Worm (Caenorhabditis elegans): ENCODE data around the gene K08D10.10.

DNA sequence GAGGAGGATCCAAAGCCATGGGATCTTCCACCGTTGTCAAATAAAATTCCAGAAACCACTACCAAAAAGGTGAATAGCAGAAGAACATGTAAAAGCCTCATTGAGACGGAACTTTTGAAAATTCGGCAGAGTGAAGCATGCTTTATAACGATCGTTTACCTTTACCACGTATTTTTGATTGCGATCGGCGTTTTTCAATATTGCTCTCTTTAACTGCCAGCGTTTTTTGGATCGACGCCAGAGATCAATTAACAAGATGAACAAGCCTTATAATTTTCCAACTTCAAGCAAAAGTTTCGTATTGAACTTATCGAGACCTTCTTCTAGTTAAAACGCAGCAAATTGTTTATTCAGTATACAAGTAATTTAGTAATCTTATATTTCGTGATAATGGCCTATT lies 13.0 kb upstream of the K08D10.10 start, which contains the start of gene F49F1.10:
- no peak for TF ChIP-seq F13C5.2 (tag; optimal IDR thresholded peaks at IDR 0.05)
- TF ChIP-seq tbx-11 (GFP tag; IDR thresholded peaks at IDR 0.05): no peak
- TF ChIP-seq tbx-37 (GFP tag; conservative IDR thresholded peaks at IDR 0.05): no peak
- TF ChIP-seq ets-7 (tag; optimal IDR thresholded peaks at IDR 0.05): no peak

Measured in whole organism, early embryonic.